Worm (Caenorhabditis elegans): ENCODE data around the gene F55G11.4.

ce11 chrIV:12946488-12946887 is 26.9 kb upstream of the F55G11.4 start, which contains the start of gene F55G11.1:
- TF ChIP-seq him-1 (tag; optimal IDR thresholded peaks at IDR 0.05) = no peak
- TF ChIP-seq W03F9.2 (tag; optimal IDR thresholded peaks at IDR 0.05) = no peak

All from whole organism, L4/young adult.